Fruit fly (Drosophila melanogaster): ENCODE data around the gene Galk.

Gene Galk

dm6 chr3L:9011485-9012389 lies 25.8 kb upstream of the Galk start (continued):
- TF ChIP-seq CG8290 (GFP tag; optimal IDR thresholded peaks at IDR 0.05): peak; percentile 92
- TF ChIP-seq CG8290 (tag; optimal IDR thresholded peaks at IDR 0.05): no peak
- TF ChIP-seq CG1602 (GFP tag; optimal IDR thresholded peaks at IDR 0.05): peak; percentile 66
- TF ChIP-seq CG11560 (tag; IDR thresholded peaks at IDR 0.05): no peak; the same call in 1 of the 3 replicates
- TF ChIP-seq sens (GFP tag): peak; percentile 98
- no peak for TF ChIP-seq corto (GFP tag; optimal IDR thresholded peaks at IDR 0.05)
- no peak for TF ChIP-seq sima (GFP tag; optimal IDR thresholded peaks at IDR 0.05)
- TF ChIP-seq da (GFP tag; optimal IDR thresholded peaks at IDR 0.05): peak; percentile 40
- TF ChIP-seq CG12299 (tag; optimal IDR thresholded peaks at IDR 0.05): no peak
- TF ChIP-seq sd (tag; optimal IDR thresholded peaks at IDR 0.05): no peak
- TF ChIP-seq CG3726 (GFP tag; IDR thresholded peaks at IDR 0.05): peak; percentile 82; the same call in 2 of the 3 replicates
- TF ChIP-seq CG10209 (GFP tag; optimal IDR thresholded peaks at IDR 0.05): peak; percentile 71
- peak; percentile 36 for TF ChIP-seq CG4328 (GFP tag; optimal IDR thresholded peaks at IDR 0.05)
- peak; percentile 40 for TF ChIP-seq CG12769 (tag; optimal IDR thresholded peaks at IDR 0.05)
- peak; percentile 73 for TF ChIP-seq CG33213 (GFP tag; optimal IDR thresholded peaks at IDR 0.05)
- no peak for TF ChIP-seq CG6854 (GFP tag; optimal IDR thresholded peaks at IDR 0.05)
- TF ChIP-seq CG10274 (GFP tag; optimal IDR thresholded peaks at IDR 0.05): peak; percentile 13
- TF ChIP-seq HLH4C (GFP tag; IDR thresholded peaks at IDR 0.05; ENCODE audit: partially characterized antibody): no peak
- peak; percentile 64 for TF ChIP-seq crol (GFP tag; IDR thresholded peaks at IDR 0.05)
- peak; percentile 55 for TF ChIP-seq CG3407 (GFP tag; optimal IDR thresholded peaks at IDR 0.05)
- TF ChIP-seq onecut (GFP tag; IDR thresholded peaks at IDR 0.05): peak; percentile 71
- no peak for TF ChIP-seq aop (GFP tag; IDR thresholded peaks at IDR 0.05)
- peak; percentile 3 for TF ChIP-seq fu2 (GFP tag; optimal IDR thresholded peaks at IDR 0.05)
- TF ChIP-seq CG4854 (GFP tag; optimal IDR thresholded peaks at IDR 0.05): no peak
- no peak for TF ChIP-seq cwo (GFP tag; optimal IDR thresholded peaks at IDR 0.05)
- no peak for TF ChIP-seq exex (tag; optimal IDR thresholded peaks at IDR 0.05)
- no peak for TF ChIP-seq Dek (tag; optimal IDR thresholded peaks at IDR 0.05)
- peak; percentile 81 for TF ChIP-seq Side (GFP tag; optimal IDR thresholded peaks at IDR 0.05)
- no peak for TF ChIP-seq lbe (GFP tag; optimal IDR thresholded peaks at IDR 0.05)
- peak; percentile 54 for TF ChIP-seq fd64A (GFP tag; optimal IDR thresholded peaks at IDR 0.05)
- no peak for TF ChIP-seq MESR4 (GFP tag; optimal IDR thresholded peaks at IDR 0.05)
- no peak for TF ChIP-seq CG12659 (GFP tag; optimal IDR thresholded peaks at IDR 0.05)
- no peak for TF ChIP-seq B-H2 (GFP tag; optimal IDR thresholded peaks at IDR 0.05)
- TF ChIP-seq CG4617 (GFP tag; optimal IDR thresholded peaks at IDR 0.05; ENCODE audit: borderline replicate concordance): peak; percentile 14
- TF ChIP-seq odd (GFP tag; optimal IDR thresholded peaks at IDR 0.05): peak; percentile 23
- no peak for TF ChIP-seq Scr (GFP tag; IDR thresholded peaks at IDR 0.05; ENCODE audit: partially characterized antibody)
- peak; percentile 71 for TF ChIP-seq CoRest (tag; optimal IDR thresholded peaks at IDR 0.05)
- TF ChIP-seq rib (GFP tag; IDR thresholded peaks at IDR 0.05): no peak
- TF ChIP-seq ind (GFP tag; optimal IDR thresholded peaks at IDR 0.05): peak; percentile 63
- TF ChIP-seq CG15601 (tag; optimal IDR thresholded peaks at IDR 0.05): peak; percentile 68
- TF ChIP-seq bowl (GFP tag; IDR thresholded peaks at IDR 0.05): peak; percentile 38; the same call in 1 of the 2 replicates
- peak; percentile 61; the same call in 2 of the 3 replicates for TF ChIP-seq gce (GFP tag; IDR thresholded peaks at IDR 0.05)
- TF ChIP-seq sens-2 (GFP tag; IDR thresholded peaks at IDR 0.05): peak; percentile 84
- peak; percentile 80 for TF ChIP-seq HLH3B (GFP tag; IDR thresholded peaks at IDR 0.05)
- no peak for TF ChIP-seq NfI (GFP tag; optimal IDR thresholded peaks at IDR 0.05)
- peak; percentile 90 for TF ChIP-seq bab2 (GFP tag; optimal IDR thresholded peaks at IDR 0.05)
- TF ChIP-seq Trl (optimal IDR thresholded peaks at IDR 0.05): no peak
- peak; percentile 90 for TF ChIP-seq Trl (GFP tag; optimal IDR thresholded peaks at IDR 0.05)
- peak; percentile 59 for TF ChIP-seq Hr3 (GFP tag; optimal IDR thresholded peaks at IDR 0.05)
